Fruit fly (Drosophila melanogaster) whole organism: Measurements from ENCODE around the gene CG14207.

ENCODE experiments used
- CG8478 ChIP-seq: fragments of >200 bp; optimal IDR thresholded peaks from 2 replicates; lab custom pipeline; 2018; ENCODE audit warnings: inconsistent platforms
- Dll ChIP-seq: fragments of >200 bp; optimal IDR thresholded peaks from 2 replicates; lab custom pipeline; 2017
- EcR ChIP-seq, 2 experiments: fragments of >200 bp; optimal IDR thresholded peaks; 2 replicates each; lab custom pipeline; 2017; ENCODE audit warnings: missing biosample characterization in 2 of 2, missing genetic modification characterization in 2 of 2, missing genetic modification reagents in 2 of 2
- pan ChIP-seq: fragments of >200 bp; optimal IDR thresholded peaks from 2 replicates; lab custom pipeline; 2017
- psq ChIP-seq: fragments of >200 bp; optimal IDR thresholded peaks from 2 replicates; lab custom pipeline; 2017
- usp ChIP-seq: fragments of >200 bp; optimal IDR thresholded peaks from 2 replicates; lab custom pipeline; 2017; ENCODE audit warnings: missing biosample characterization, missing genetic modification characterization, mixed read lengths

The CG14207 gene

DNA sequence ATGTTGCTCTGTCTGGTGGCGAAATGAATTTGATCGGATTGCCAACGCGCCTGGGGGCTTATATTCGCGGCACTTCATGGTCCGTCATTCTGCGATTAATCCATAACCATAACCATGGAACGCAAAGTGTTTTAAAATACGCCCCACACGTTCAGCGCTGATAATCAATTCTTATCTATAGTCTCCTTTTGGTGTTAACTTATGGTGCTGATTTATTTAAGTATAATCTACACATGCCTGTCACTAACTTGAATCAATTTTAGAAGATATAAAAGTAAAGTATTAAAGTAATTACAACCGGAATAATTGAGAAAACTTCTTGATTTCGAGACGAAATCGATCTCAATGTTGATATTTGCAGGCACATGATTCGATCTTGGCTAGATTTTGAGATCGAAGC lies 14.9 kb upstream of the CG14207 start, which contains the start of gene CG14219:
Gene CG14219 (minus strand): TSS at position 101 of the 400 bp plus-strand sequence.
- TF ChIP-seq EcR (GFP tag; optimal IDR thresholded peaks at IDR 0.05; lab: Kevin White, UChicago), result no peak
- TF ChIP-seq Dll, result no peak
- TF ChIP-seq CG8478 (lab: Kevin White, UChicago), result no peak
- TF ChIP-seq pan (lab: Kevin White, UChicago), result no peak
- no peak for TF ChIP-seq usp
- no peak for TF ChIP-seq psq (lab: Kevin White, UChicago)

DNA sequence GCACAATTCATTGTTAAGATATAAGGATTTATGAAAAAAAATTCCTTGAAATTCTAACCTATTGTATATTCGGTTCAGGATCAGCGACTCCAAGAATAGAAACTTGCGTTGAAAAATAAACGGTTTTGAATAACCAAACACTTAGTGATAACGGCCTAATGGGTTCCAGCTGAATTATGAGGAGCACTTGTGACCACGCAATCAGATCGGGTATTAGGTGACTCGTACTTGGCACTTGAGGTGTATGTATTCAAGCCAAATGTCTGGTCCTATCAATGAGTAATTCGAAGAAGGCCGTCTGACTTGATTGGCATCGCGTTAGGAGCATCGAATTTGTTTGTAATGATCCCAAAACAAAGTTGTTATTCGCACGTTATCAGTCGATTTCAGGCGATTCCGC lies 14.4 kb upstream of the CG14207 start:
- no peak for TF ChIP-seq usp
- no peak for TF ChIP-seq EcR (GFP tag; optimal IDR thresholded peaks at IDR 0.05; lab: Kevin White, UChicago)
- no peak for TF ChIP-seq pan (lab: Kevin White, UChicago)
- TF ChIP-seq psq (lab: Kevin White, UChicago), result no peak
- no peak for TF ChIP-seq Dll
- no peak for TF ChIP-seq CG8478 (lab: Kevin White, UChicago)

- TF ChIP-seq Dll, result no peak
- TF ChIP-seq EcR (GFP tag; optimal IDR thresholded peaks at IDR 0.05; lab: Kevin White, UChicago), result no peak
- TF ChIP-seq CG8478 (lab: Kevin White, UChicago), result no peak
- no peak for TF ChIP-seq psq (lab: Kevin White, UChicago)
- no peak for TF ChIP-seq usp
- TF ChIP-seq pan (lab: Kevin White, UChicago), result no peak
Observed at dm6 chrX:19592309-19592708, 12.7 kb upstream of the CG14207 start, which contains the start of gene CG14205. Gene CG14205, plus strand, starts transcription at chrX:19592609.

DNA sequence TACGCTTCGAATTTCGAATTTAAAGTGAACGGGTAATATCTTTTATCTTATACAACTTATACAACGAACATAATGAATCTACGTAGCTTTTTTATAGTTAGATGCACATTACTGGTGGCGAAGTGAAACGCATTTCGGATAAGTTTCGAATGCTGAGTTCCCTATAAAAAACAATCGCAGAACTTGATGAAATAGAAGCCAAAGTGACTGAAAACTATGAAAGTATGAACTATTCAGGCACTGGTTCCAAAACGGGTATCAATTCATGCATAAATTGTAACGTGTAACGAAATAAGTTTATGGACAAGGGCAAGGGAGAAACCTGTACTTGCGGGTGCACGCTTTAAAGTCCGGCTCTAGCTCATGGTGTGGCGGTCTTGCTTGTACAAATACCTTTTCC lies 9.1 kb upstream of the CG14207 start:
- TF ChIP-seq pan (lab: Kevin White, UChicago) (no peak), Dll (no peak), EcR (GFP tag; optimal IDR thresholded peaks at IDR 0.05; lab: Kevin White, UChicago) (no peak), psq (lab: Kevin White, UChicago) (no peak), CG8478 (lab: Kevin White, UChicago) (no peak)

- TF ChIP-seq psq (lab: Kevin White, UChicago) (no peak), CG8478 (lab: Kevin White, UChicago) (no peak), Dll (no peak)
Observed at dm6 chrX:19597684-19598363, 7.2 kb upstream of the CG14207 start, which contains the start of gene RpS10b. Gene RpS10b, plus strand, starts transcription at chrX:19598031.

- no peak for TF ChIP-seq CG8478 (lab: Kevin White, UChicago)
- TF ChIP-seq EcR (GFP tag; optimal IDR thresholded peaks at IDR 0.05; lab: Kevin White, UChicago), result no peak
- no peak for TF ChIP-seq pan (lab: Kevin White, UChicago)
- no peak for TF ChIP-seq Dll
- no peak for TF ChIP-seq usp
- TF ChIP-seq psq (lab: Kevin White, UChicago), result no peak
Observed at dm6 chrX:19598503-19598902, 6.5 kb upstream of the CG14207 start.

DNA sequence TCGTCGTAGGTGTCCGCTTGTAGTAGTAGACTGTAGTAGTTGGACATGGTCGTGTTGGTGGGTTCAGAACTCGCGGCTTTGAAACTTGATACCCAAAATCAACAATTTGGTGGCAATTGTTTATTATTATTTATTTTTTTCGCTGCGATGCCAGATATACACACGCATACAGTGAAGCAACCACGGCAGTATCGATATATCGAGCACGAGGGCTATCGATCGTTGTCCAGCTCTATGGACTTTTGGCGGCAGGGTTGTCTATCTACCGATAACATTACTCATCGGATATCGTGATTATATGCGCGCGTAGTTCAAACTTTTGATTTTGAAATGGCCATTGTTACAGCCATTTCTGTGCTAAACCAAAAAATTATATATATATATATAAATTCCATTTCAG lies 3.4 kb upstream of the CG14207 start, which contains the start of gene CG14220:
Gene CG14220 (minus strand): TSS at position 208 of the 400 bp plus-strand sequence.
- TF ChIP-seq EcR (GFP tag; optimal IDR thresholded peaks at IDR 0.05; lab: Kevin White, UChicago) (no peak), psq (lab: Kevin White, UChicago) (no peak), pan (lab: Kevin White, UChicago) (no peak), usp (no peak), CG8478 (lab: Kevin White, UChicago) (no peak), Dll (no peak)

dm6 chrX:19602483-19602882 lies 2.5 kb upstream of the CG14207 start:
- no peak for TF ChIP-seq EcR (GFP tag; optimal IDR thresholded peaks at IDR 0.05; lab: Kevin White, UChicago)
- no peak for TF ChIP-seq usp
- no peak for TF ChIP-seq Dll
- no peak for TF ChIP-seq psq (lab: Kevin White, UChicago)
- no peak for TF ChIP-seq CG8478 (lab: Kevin White, UChicago)

DNA sequence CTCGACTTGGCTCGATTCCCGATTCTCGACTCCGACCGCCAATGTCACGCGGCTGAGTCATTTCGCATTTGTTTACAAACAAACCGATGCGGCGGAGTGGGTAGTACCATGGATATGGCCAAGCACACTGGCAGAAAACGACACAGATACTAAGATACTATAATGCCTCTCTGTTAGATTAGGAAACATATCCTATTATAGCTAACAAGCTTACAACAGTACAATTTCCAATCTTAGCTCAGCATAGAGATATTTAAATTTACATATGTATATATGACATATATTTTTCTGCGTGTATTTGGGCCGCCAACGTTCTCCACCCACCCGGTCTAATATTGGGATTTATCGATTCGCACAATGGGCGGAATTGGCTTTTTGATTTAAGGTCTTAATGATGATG lies 1.0 kb upstream of the CG14207 start:
- TF ChIP-seq EcR (GFP tag; optimal IDR thresholded peaks at IDR 0.05; lab: Kevin White, UChicago) (no peak), CG8478 (lab: Kevin White, UChicago) (no peak), usp (no peak), Dll (no peak), psq (lab: Kevin White, UChicago) (no peak), pan (lab: Kevin White, UChicago) (no peak)

dm6 chrX:19605915-19606314 lies 916 bp downstream of the CG14207 start:
- TF ChIP-seq Dll (no peak), EcR (GFP tag; optimal IDR thresholded peaks at IDR 0.05; lab: Kevin White, UChicago) (no peak), psq (lab: Kevin White, UChicago) (no peak), CG8478 (lab: Kevin White, UChicago) (no peak), pan (lab: Kevin White, UChicago) (no peak)

dm6 chrX:19606558-19606957 lies 1.6 kb downstream of the CG14207 start:
- no peak for TF ChIP-seq CG8478 (lab: Kevin White, UChicago)
- TF ChIP-seq Dll, result no peak
- no peak for TF ChIP-seq psq (lab: Kevin White, UChicago)
- no peak for TF ChIP-seq usp
- no peak for TF ChIP-seq pan (lab: Kevin White, UChicago)
- TF ChIP-seq EcR (GFP tag; optimal IDR thresholded peaks at IDR 0.05; lab: Kevin White, UChicago), result no peak

DNA sequence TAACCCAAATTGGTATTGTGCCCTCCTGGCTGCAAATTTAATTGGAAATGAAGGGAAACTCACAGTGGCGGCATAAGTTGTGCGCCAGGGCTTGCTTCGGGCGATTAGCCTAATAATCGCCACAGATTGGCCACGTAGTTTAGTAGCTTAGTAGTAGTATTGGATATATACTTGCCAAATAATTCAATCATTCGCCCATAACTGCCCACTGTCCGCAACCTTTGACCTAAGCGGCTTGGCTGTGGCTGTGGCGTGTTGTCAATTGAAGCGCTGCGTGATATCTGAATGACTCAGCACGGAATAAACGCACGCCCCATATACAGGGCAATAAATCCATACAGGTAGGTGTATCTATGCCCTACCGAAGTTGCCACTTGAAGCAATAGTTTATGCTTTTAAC lies 2.0 kb downstream of the CG14207 start:
- TF ChIP-seq CG8478 (lab: Kevin White, UChicago) (no peak), EcR (GFP tag; optimal IDR thresholded peaks at IDR 0.05; lab: Kevin White, UChicago) (no peak), psq (lab: Kevin White, UChicago) (no peak)
